Fruit fly (Drosophila melanogaster) whole organism, embryonic: ENCODE data around the gene E2f1.

Experiments used
- Adf1 ChIP-seq: fragments of 200-800 bp; sonication (Bioruptor generic); IDR thresholded peaks from 2 replicates; pipeline ENCODE4 v1.3.6; 2022; ENCODE audit warnings: missing biosample characterization, missing genetic modification characterization
- Bdp1 ChIP-seq: fragments of 200-800 bp; sonication (Bioruptor generic); optimal IDR thresholded peaks from 3 replicates; lab custom pipeline; 2016; ENCODE audit warnings: missing biosample characterization, missing genetic modification characterization
- CG11456 ChIP-seq: fragments of 200-800 bp; sonication (Bioruptor generic); IDR thresholded peaks from 3 replicates; pipeline ENCODE4 v1.3.6; 2022; ENCODE audit warnings: missing biosample characterization, missing genetic modification characterization
- CG11695 ChIP-seq: fragments of 200-800 bp; sonication (Bioruptor generic); IDR thresholded peaks from 3 replicates; pipeline ENCODE4 v1.3.6; 2022; ENCODE audit warnings: missing biosample characterization, missing genetic modification characterization
- CG12071 ChIP-seq: fragments of 200-800 bp; sonication (Bioruptor generic); optimal IDR thresholded peaks from 3 replicates; lab custom pipeline; 2018; ENCODE audit warnings: missing biosample characterization, mild to moderate bottlenecking, missing genetic modification characterization
- CG12155 ChIP-seq: fragments of 200-800 bp; sonication (Bioruptor generic); optimal IDR thresholded peaks from 3 replicates; lab custom pipeline; 2016; ENCODE audit warnings: missing biosample characterization, missing genetic modification characterization
- CG1233 ChIP-seq: fragments of 200-800 bp; sonication (Bioruptor generic); optimal IDR thresholded peaks from 4 replicates; lab custom pipeline; 2018; ENCODE audit warnings: missing biosample characterization, mild to moderate bottlenecking, missing genetic modification characterization
- CG12744 ChIP-seq: fragments of 200-800 bp; sonication (Bioruptor generic); optimal IDR thresholded peaks from 2 replicates; lab custom pipeline; 2016; ENCODE audit warnings: missing biosample characterization, missing genetic modification characterization
- CG13424 ChIP-seq: fragments of 200-800 bp; sonication (Bioruptor generic); optimal IDR thresholded peaks from 2 replicates; lab custom pipeline; 2019; ENCODE audit warnings: missing biosample characterization, mild to moderate bottlenecking, missing genetic modification characterization, moderate library complexity
- CG13894 ChIP-seq: fragments of 200-800 bp; sonication (Bioruptor generic); optimal IDR thresholded peaks from 3 replicates; lab custom pipeline; 2018; ENCODE audit warnings: missing biosample characterization, mild to moderate bottlenecking, missing genetic modification characterization, moderate library complexity
- CG14441 ChIP-seq: fragments of 200-800 bp; sonication (Bioruptor generic); IDR thresholded peaks from 2 replicates; pipeline ENCODE4 v1.3.6; 2022; ENCODE audit warnings: missing biosample characterization, missing genetic modification characterization
- CG14860 ChIP-seq: fragments of 200-800 bp; sonication (Bioruptor generic); IDR thresholded peaks from 3 replicates; pipeline ENCODE4 v1.3.6; 2022; ENCODE audit warnings: missing biosample characterization, missing genetic modification characterization; ENCODE audit not compliant: partially characterized antibody
- CG17328 ChIP-seq: fragments of 200-800 bp; sonication (Bioruptor generic); IDR thresholded peaks from 2 replicates; pipeline ENCODE4 v1.3.6; 2022; ENCODE audit warnings: missing biosample characterization, missing genetic modification characterization
- CG17385 ChIP-seq: fragments of 200-800 bp; sonication (Bioruptor generic); optimal IDR thresholded peaks from 3 replicates; lab custom pipeline; 2018; ENCODE audit warnings: missing biosample characterization, mild to moderate bottlenecking, missing genetic modification characterization
- CG2202 ChIP-seq: fragments of 200-800 bp; sonication (Bioruptor generic); optimal IDR thresholded peaks from 2 replicates; lab custom pipeline; 2018; ENCODE audit warnings: missing biosample characterization, mild to moderate bottlenecking, missing genetic modification characterization
- CG30020 ChIP-seq: fragments of 200-800 bp; optimal IDR thresholded peaks from 2 replicates; lab custom pipeline; 2019; ENCODE audit warnings: missing biosample characterization, mild to moderate bottlenecking, missing genetic modification characterization, moderate library complexity
- CG34224 ChIP-seq: fragments of 200-800 bp; sonication (Bioruptor generic); IDR thresholded peaks from 3 replicates; pipeline ENCODE4 v1.3.6; 2022; ENCODE audit warnings: missing biosample characterization, missing genetic modification characterization; ENCODE audit not compliant: partially characterized antibody
- CG3726 ChIP-seq: fragments of 200-800 bp; sonication (Bioruptor generic); IDR thresholded peaks from 3 replicates; pipeline ENCODE4, ENCODE4 v1.3.6; 2022; ENCODE audit warnings: missing biosample characterization, missing genetic modification characterization
- CG5180 ChIP-seq: fragments of 200-800 bp; sonication (Bioruptor generic); optimal IDR thresholded peaks from 3 replicates; lab custom pipeline; 2017; ENCODE audit warnings: missing biosample characterization, missing genetic modification characterization, mild to moderate bottlenecking, moderate library complexity, missing genetic modification reagents
- CG6791 ChIP-seq: fragments of 200-800 bp; sonication (Bioruptor generic); IDR thresholded peaks from 3 replicates; pipeline ENCODE4 v1.3.6; 2022; ENCODE audit warnings: missing biosample characterization, missing genetic modification characterization; ENCODE audit not compliant: partially characterized antibody
- CHES-1-like ChIP-seq: fragments of 200-800 bp; sonication (Bioruptor generic); optimal IDR thresholded peaks from 2 replicates; lab custom pipeline; 2016; ENCODE audit warnings: missing biosample characterization, missing genetic modification characterization
- Elba2 ChIP-seq: fragments of 200-800 bp; sonication (Bioruptor generic); optimal IDR thresholded peaks from 3 replicates; lab custom pipeline; 2016; ENCODE audit warnings: missing biosample characterization, missing genetic modification characterization
- HHEX ChIP-seq: fragments of 200-800 bp; sonication (Bioruptor generic); optimal IDR thresholded peaks from 3 replicates; lab custom pipeline; 2017; ENCODE audit warnings: missing biosample characterization, mild to moderate bottlenecking, missing genetic modification characterization, missing genetic modification reagents
- Hmr ChIP-seq: fragments of 200-800 bp; sonication (Bioruptor generic); optimal IDR thresholded peaks from 3 replicates; lab custom pipeline; 2017; ENCODE audit warnings: mild to moderate bottlenecking, missing biosample characterization, missing genetic modification reagents, missing genetic modification characterization
- Hr78 ChIP-seq, 2 experiments: fragments of 200-800 bp in 1 of 2; fragments of >200 bp in 1 of 2; sonication (Bioruptor generic) in 1 of 2; optimal IDR thresholded peaks; 2 replicates each; lab custom pipeline; 2017 to 2019; ENCODE audit warnings: missing biosample characterization in 2 of 2, missing genetic modification characterization in 2 of 2, mild to moderate bottlenecking in 1 of 2, moderate library complexity in 1 of 2
- Meics ChIP-seq: fragments of 200-800 bp; sonication (Bioruptor generic); optimal IDR thresholded peaks from 2 replicates; lab custom pipeline; 2017; ENCODE audit warnings: missing biosample characterization, mild to moderate bottlenecking, missing genetic modification characterization
- Myb ChIP-seq: fragments of 200-800 bp; sonication (Bioruptor generic); optimal IDR thresholded peaks from 2 replicates; lab custom pipeline; 2016; ENCODE audit warnings: missing biosample characterization, missing genetic modification characterization
- Nf-YB ChIP-seq: fragments of 200-800 bp; sonication (Bioruptor generic); optimal IDR thresholded peaks from 3 replicates; lab custom pipeline; 2019; ENCODE audit warnings: missing biosample characterization, mild to moderate bottlenecking, missing genetic modification characterization, moderate library complexity
- Sry-δ ChIP-seq: fragments of 200-800 bp; sonication (Bioruptor generic); optimal IDR thresholded peaks from 2 replicates; lab custom pipeline; 2016; ENCODE audit warnings: missing biosample characterization, missing genetic modification characterization
- Vsx1 ChIP-seq: fragments of 200-800 bp; sonication (Bioruptor generic); optimal IDR thresholded peaks from 2 replicates; lab custom pipeline; 2017; ENCODE audit warnings: missing biosample characterization, mild to moderate bottlenecking, missing genetic modification characterization, missing genetic modification reagents
- chinmo ChIP-seq: fragments of 200-800 bp; sonication (Bioruptor generic); IDR thresholded peaks from 4 replicates; pipeline ENCODE4 v1.3.6; 2022; ENCODE audit warnings: missing biosample characterization, missing genetic modification characterization; ENCODE audit not compliant: partially characterized antibody
- crc ChIP-seq: fragments of 200-800 bp; sonication (Bioruptor generic); optimal IDR thresholded peaks from 2 replicates; lab custom pipeline; 2016; ENCODE audit warnings: missing biosample characterization, missing genetic modification characterization
- dm ChIP-seq: fragments of 200-800 bp; sonication (Bioruptor generic); optimal IDR thresholded peaks from 3 replicates; lab custom pipeline; 2016; ENCODE audit warnings: missing biosample characterization, missing genetic modification characterization
- dmrt11E ChIP-seq: fragments of 200-800 bp; sonication (Bioruptor generic); optimal IDR thresholded peaks from 3 replicates; lab custom pipeline; 2018; ENCODE audit warnings: missing biosample characterization, mild to moderate bottlenecking, missing genetic modification characterization, moderate library complexity
- dmrt99B ChIP-seq: fragments of 200-800 bp; sonication (Bioruptor generic); optimal IDR thresholded peaks from 2 replicates; lab custom pipeline; 2018; ENCODE audit warnings: missing biosample characterization, mild to moderate bottlenecking, missing genetic modification characterization, moderate library complexity
- en ChIP-seq: fragments of 200-800 bp; sonication (Bioruptor generic); optimal IDR thresholded peaks from 2 replicates; lab custom pipeline; 2016; ENCODE audit warnings: missing biosample characterization, missing genetic modification characterization
- gce ChIP-seq: fragments of 200-800 bp; sonication (Bioruptor generic); IDR thresholded peaks from 3 replicates; pipeline ENCODE4 v1.3.6; 2022; ENCODE audit warnings: missing biosample characterization, missing genetic modification characterization
- grn ChIP-seq: fragments of 200-800 bp; sonication (Bioruptor generic); optimal IDR thresholded peaks from 3 replicates; lab custom pipeline; 2017; ENCODE audit warnings: missing biosample characterization, missing genetic modification characterization
- kah ChIP-seq: fragments of 200-800 bp; sonication (Bioruptor generic); optimal IDR thresholded peaks from 2 replicates; lab custom pipeline; 2018; ENCODE audit warnings: missing biosample characterization, mild to moderate bottlenecking, missing genetic modification characterization
- lilli ChIP-seq: fragments of 200-800 bp; sonication (Bioruptor generic); optimal IDR thresholded peaks from 3 replicates; lab custom pipeline; 2016; ENCODE audit warnings: missing biosample characterization, missing genetic modification characterization
- nau ChIP-seq: fragments of 200-800 bp; sonication (Bioruptor generic); optimal IDR thresholded peaks from 3 replicates; lab custom pipeline; 2017; ENCODE audit warnings: missing biosample characterization, mild to moderate bottlenecking, missing genetic modification characterization, missing genetic modification reagents
- nerfin-1 ChIP-seq: fragments of 200-800 bp; sonication (Bioruptor generic); optimal IDR thresholded peaks from 3 replicates; lab custom pipeline; 2019; ENCODE audit warnings: missing biosample characterization, mild to moderate bottlenecking, missing genetic modification characterization, moderate library complexity
- onecut ChIP-seq: fragments of 200-800 bp; sonication (Bioruptor generic); IDR thresholded peaks from 2 replicates; pipeline ENCODE4 v1.3.6; 2022; ENCODE audit warnings: missing biosample characterization, missing genetic modification characterization
- otp ChIP-seq: fragments of 200-800 bp; sonication (Bioruptor generic); IDR thresholded peaks from 3 replicates; pipeline ENCODE4, ENCODE4 v1.3.6; 2022; ENCODE audit warnings: missing biosample characterization, missing genetic modification characterization
- pum ChIP-seq: fragments of 200-800 bp; sonication (Bioruptor generic); optimal IDR thresholded peaks from 2 replicates; lab custom pipeline; 2016; ENCODE audit warnings: missing biosample characterization, missing genetic modification characterization
- rib ChIP-seq: fragments of 200-800 bp; sonication (Bioruptor generic); IDR thresholded peaks from 2 replicates; pipeline ENCODE4 v1.3.6; 2022; ENCODE audit warnings: missing biosample characterization, missing genetic modification characterization
- sens-2 ChIP-seq: fragments of 200-800 bp; sonication (Bioruptor generic); IDR thresholded peaks from 2 replicates; pipeline ENCODE4 v1.3.6; 2022; ENCODE audit warnings: missing biosample characterization, missing genetic modification characterization
- tap ChIP-seq: fragments of 200-800 bp; optimal IDR thresholded peaks from 3 replicates; lab custom pipeline; 2019; ENCODE audit warnings: missing biosample characterization, mild to moderate bottlenecking, missing genetic modification characterization, moderate library complexity
- tgo ChIP-seq: fragments of 200-800 bp; sonication (Bioruptor generic); IDR thresholded peaks from 3 replicates; pipeline ENCODE4 v1.3.6; 2022; ENCODE audit warnings: missing biosample characterization, missing genetic modification characterization
- trh ChIP-seq: fragments of 200-800 bp; sonication (Bioruptor generic); optimal IDR thresholded peaks from 2 replicates; lab custom pipeline; 2016; ENCODE audit warnings: missing biosample characterization, missing genetic modification characterization
- wdn ChIP-seq: fragments of 200-800 bp; sonication (Bioruptor generic); IDR thresholded peaks from 2 replicates; pipeline ENCODE4 v1.3.6; 2022; ENCODE audit warnings: missing biosample characterization, missing genetic modification characterization

Gene E2f1

DNA sequence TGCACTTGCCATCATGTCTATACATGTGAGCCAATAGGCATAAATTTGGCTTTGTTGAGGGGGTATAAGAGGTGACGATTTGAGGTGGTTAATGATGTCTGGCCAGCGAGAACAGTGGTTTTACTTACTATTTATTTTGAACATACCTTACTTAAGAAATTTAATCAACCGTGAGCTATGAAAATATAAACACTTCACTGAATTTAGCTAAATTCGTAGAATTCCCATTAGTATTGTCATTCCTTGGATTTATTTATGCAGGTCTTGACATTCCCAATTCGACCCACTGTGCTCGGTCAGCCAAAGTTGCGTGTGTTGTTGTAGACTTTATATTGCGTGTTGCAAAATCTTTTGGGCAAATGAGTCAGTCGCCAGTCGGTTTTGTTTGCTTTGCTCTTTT is 27.2 kb upstream of the E2f1 start (continued):
- no peak for TF ChIP-seq grn
- no peak for TF ChIP-seq Hmr (GFP tag; lab: Kevin White, UChicago)
- no peak for TF ChIP-seq CG12744 (GFP tag; lab: Kevin White, UChicago)
- TF ChIP-seq dmrt99B (tag; lab: Kevin White, UChicago) = peak; percentile 51
- no peak for TF ChIP-seq CG17328 (GFP tag; lab: Robert Waterston, UW)
- TF ChIP-seq nau (GFP tag; lab: Kevin White, UChicago) = no peak
- no peak for TF ChIP-seq dmrt11E (tag; lab: Kevin White, UChicago)
- TF ChIP-seq Meics (GFP tag; lab: Kevin White, UChicago) = no peak
- no peak for TF ChIP-seq dm (GFP tag; lab: Kevin White, UChicago)
- TF ChIP-seq CG2202 (tag; lab: Kevin White, UChicago) = no peak
- TF ChIP-seq otp (GFP tag; lab: Robert Waterston, UW) = no peak
- no peak for TF ChIP-seq tap
- no peak for TF ChIP-seq Nf-YB (GFP tag; lab: Kevin White, UChicago)
- TF ChIP-seq tgo = peak; percentile 40; the same call in 1 of the 3 replicates
- no peak for TF ChIP-seq kah (GFP tag; lab: Kevin White, UChicago)
- no peak for TF ChIP-seq CG12155 (GFP tag; lab: Kevin White, UChicago)
- no peak for TF ChIP-seq trh (GFP tag; lab: Kevin White, UChicago)
- no peak for TF ChIP-seq CG13894 (tag; lab: Kevin White, UChicago)
- no peak for TF ChIP-seq CG34224 (GFP tag; lab: Robert Waterston, UW)
- TF ChIP-seq sens-2 (GFP tag; lab: Robert Waterston, UW) = no peak
- TF ChIP-seq Adf1 (GFP tag; lab: Robert Waterston, UW) = no peak
- TF ChIP-seq CG17385 (GFP tag; lab: Kevin White, UChicago) = no peak
- peak; percentile 60 for TF ChIP-seq CG14441 (GFP tag; lab: Robert Waterston, UW)
- no peak for TF ChIP-seq CG30020
- 0 out of 3 replicates have a peak, but pooled peaks have one; percentile 24 for TF ChIP-seq CG3726 (GFP tag; lab: Robert Waterston, UW)
- no peak for TF ChIP-seq nerfin-1 (tag; lab: Kevin White, UChicago)
- no peak for TF ChIP-seq CG13424 (tag; lab: Kevin White, UChicago)
- TF ChIP-seq pum (GFP tag; lab: Kevin White, UChicago) = no peak
- TF ChIP-seq Hr78 (GFP tag; optimal IDR thresholded peaks at IDR 0.05; lab: Kevin White, UChicago) = no peak
- TF ChIP-seq Myb (GFP tag; lab: Kevin White, UChicago) = no peak
- TF ChIP-seq Sry-δ (GFP tag; lab: Kevin White, UChicago) = no peak
- TF ChIP-seq crc = no peak
- no peak for TF ChIP-seq CG14860
- no peak for TF ChIP-seq gce (GFP tag; lab: Robert Waterston, UW)
- TF ChIP-seq Bdp1 (GFP tag; lab: Kevin White, UChicago) = no peak
- no peak for TF ChIP-seq HHEX
- 0 out of 3 replicates have a peak, but pooled peaks have one; percentile 30 for TF ChIP-seq CG11695 (GFP tag; lab: Robert Waterston, UW)
- TF ChIP-seq Vsx1 (GFP tag; lab: Kevin White, UChicago) = no peak
- TF ChIP-seq onecut (GFP tag; lab: Robert Waterston, UW) = no peak
- TF ChIP-seq chinmo (GFP tag; lab: Robert Waterston, UW) = no peak
- no peak for TF ChIP-seq rib (GFP tag; lab: Robert Waterston, UW)
- no peak for TF ChIP-seq wdn (GFP tag; lab: Robert Waterston, UW)
- TF ChIP-seq en (GFP tag; lab: Kevin White, UChicago) = no peak
- TF ChIP-seq CG5180 (GFP tag; lab: Kevin White, UChicago) = no peak
- no peak for TF ChIP-seq CG11456 (GFP tag; lab: Robert Waterston, UW)
- no peak for TF ChIP-seq Elba2 (GFP tag; lab: Kevin White, UChicago)
- TF ChIP-seq CHES-1-like (GFP tag; lab: Kevin White, UChicago) = no peak
- no peak for TF ChIP-seq lilli
- no peak for TF ChIP-seq CG12071 (GFP tag; lab: Kevin White, UChicago)
- 0 out of 3 replicates have a peak, but pooled peaks have one; percentile 7 for TF ChIP-seq CG6791 (GFP tag; lab: Robert Waterston, UW)
- no peak for TF ChIP-seq CG1233 (GFP tag; lab: Kevin White, UChicago)
